Fruit fly (Drosophila melanogaster) whole organism, prepupa: Measurements from ENCODE around the gene AdoR.

Source experiments
- CG8319 ChIP-seq: fragments of 200-800 bp; sonication (Bioruptor generic); optimal IDR thresholded peaks from 3 replicates; lab custom pipeline; 2016; ENCODE audit warnings: missing biosample characterization, missing genetic modification characterization
- Ets96B ChIP-seq: fragments of 200-800 bp; optimal IDR thresholded peaks from 2 replicates; lab custom pipeline; 2019; ENCODE audit warnings: missing biosample characterization, mild to moderate bottlenecking, missing genetic modification characterization, moderate library complexity
- Lpt ChIP-seq: fragments of 200-800 bp; sonication (Bioruptor generic); optimal IDR thresholded peaks from 3 replicates; lab custom pipeline; 2016; ENCODE audit warnings: missing biosample characterization, missing genetic modification characterization
- cyc ChIP-seq: fragments of 200-800 bp; sonication (Bioruptor generic); optimal IDR thresholded peaks from 3 replicates; lab custom pipeline; 2016; ENCODE audit warnings: missing biosample characterization, missing genetic modification characterization
- net ChIP-seq: fragments of 200-800 bp; sonication (Bioruptor generic); optimal IDR thresholded peaks from 3 replicates; lab custom pipeline; 2016; ENCODE audit warnings: missing biosample characterization, missing genetic modification characterization
- ss ChIP-seq, 2 experiments: fragments of 200-800 bp; sonication (Bioruptor generic); optimal IDR thresholded peaks; 2 replicates in 1 of 2; 3 replicates in 1 of 2; lab custom pipeline; 2017 to 2018; ENCODE audit warnings: mild to moderate bottlenecking in 2 of 2, missing biosample characterization in 2 of 2, missing genetic modification characterization in 2 of 2, moderate library complexity in 1 of 2
- topi ChIP-seq: fragments of 200-800 bp; sonication (Bioruptor generic); optimal IDR thresholded peaks from 3 replicates; lab custom pipeline; 2016; ENCODE audit warnings: missing biosample characterization, missing genetic modification characterization

dm6 chr3R:30189398-30189797, 40.0 kb upstream of the AdoR start:
- no peak for TF ChIP-seq topi (GFP tag; lab: Kevin White, UChicago)
- no peak for TF ChIP-seq Lpt (GFP tag; lab: Kevin White, UChicago)
- TF ChIP-seq net: no peak
- no peak for TF ChIP-seq ss (GFP tag; optimal IDR thresholded peaks at IDR 0.05; lab: Kevin White, UChicago)
- no peak for TF ChIP-seq CG8319 (GFP tag; lab: Kevin White, UChicago)
- no peak for TF ChIP-seq cyc (GFP tag; lab: Kevin White, UChicago)
- no peak for TF ChIP-seq Ets96B (tag; lab: Kevin White, UChicago)
